Fruit fly (Drosophila melanogaster) whole organism, embryonic: Measurements from ENCODE around the gene Unc-115a.

Experiments
- B-H2 ChIP-seq: fragments of 200-800 bp; sonication (Bioruptor generic); optimal IDR thresholded peaks from 2 replicates; lab custom pipeline; 2018; ENCODE audit warnings: missing biosample characterization, mild to moderate bottlenecking, missing genetic modification characterization
- Bdp1 ChIP-seq: fragments of 200-800 bp; sonication (Bioruptor generic); optimal IDR thresholded peaks from 3 replicates; lab custom pipeline; 2016; ENCODE audit warnings: missing biosample characterization, missing genetic modification characterization
- BtbVII ChIP-seq: fragments of 200-800 bp; sonication (Bioruptor generic); optimal IDR thresholded peaks from 3 replicates; lab custom pipeline; 2017; ENCODE audit warnings: missing biosample characterization, mild to moderate bottlenecking, missing genetic modification characterization
- CG10274 ChIP-seq: fragments of 200-800 bp; sonication (Bioruptor generic); optimal IDR thresholded peaks from 3 replicates; lab custom pipeline; 2017; ENCODE audit warnings: missing biosample characterization, mild to moderate bottlenecking, missing genetic modification characterization
- CG12769 ChIP-seq: fragments of 200-800 bp; sonication (Bioruptor generic); optimal IDR thresholded peaks from 2 replicates; lab custom pipeline; 2019; ENCODE audit warnings: missing biosample characterization, mild to moderate bottlenecking, missing genetic modification characterization, moderate library complexity
- CG13296 ChIP-seq: fragments of 200-800 bp; sonication (Bioruptor generic); optimal IDR thresholded peaks from 3 replicates; lab custom pipeline; 2018; ENCODE audit warnings: missing biosample characterization, mild to moderate bottlenecking, missing genetic modification characterization
- CG15269 ChIP-seq: fragments of 200-800 bp; sonication (Bioruptor generic); optimal IDR thresholded peaks from 2 replicates; lab custom pipeline; 2018; ENCODE audit warnings: missing biosample characterization, mild to moderate bottlenecking, missing genetic modification characterization, moderate library complexity
- CG15601 ChIP-seq: fragments of 200-800 bp; sonication (Bioruptor generic); optimal IDR thresholded peaks from 3 replicates; lab custom pipeline; 2019; ENCODE audit warnings: missing biosample characterization, mild to moderate bottlenecking, missing genetic modification characterization, moderate library complexity
- CG1602 ChIP-seq: fragments of 200-800 bp; sonication (Bioruptor generic); optimal IDR thresholded peaks from 3 replicates; lab custom pipeline; 2016; ENCODE audit warnings: missing biosample characterization, missing genetic modification characterization
- CG1603 ChIP-seq: fragments of 200-800 bp; sonication (Bioruptor generic); optimal IDR thresholded peaks from 2 replicates; lab custom pipeline; 2019; ENCODE audit warnings: missing biosample characterization, mild to moderate bottlenecking, missing genetic modification characterization, moderate library complexity
- CG17568 ChIP-seq: fragments of 200-800 bp; sonication (Bioruptor generic); optimal IDR thresholded peaks from 2 replicates; lab custom pipeline; 2018; ENCODE audit warnings: missing biosample characterization, mild to moderate bottlenecking, missing genetic modification characterization, moderate library complexity
- CG1792 ChIP-seq: fragments of 200-800 bp; sonication (Bioruptor generic); optimal IDR thresholded peaks from 2 replicates; lab custom pipeline; 2016; ENCODE audit warnings: missing biosample characterization, missing genetic modification characterization
- CG2120 ChIP-seq: fragments of 200-800 bp; sonication (Bioruptor generic); optimal IDR thresholded peaks from 3 replicates; lab custom pipeline; 2016; ENCODE audit warnings: missing biosample characterization, missing genetic modification characterization
- CG2678 ChIP-seq: fragments of 200-800 bp; sonication (Bioruptor generic); optimal IDR thresholded peaks from 3 replicates; lab custom pipeline; 2019; ENCODE audit warnings: missing biosample characterization, mild to moderate bottlenecking, missing genetic modification characterization, moderate library complexity
- CG31365 ChIP-seq: fragments of 200-800 bp; sonication (Bioruptor generic); optimal IDR thresholded peaks from 2 replicates; lab custom pipeline; 2018; ENCODE audit warnings: missing biosample characterization, mild to moderate bottlenecking, missing genetic modification characterization
- CG4617 ChIP-seq: fragments of 200-800 bp; sonication (Bioruptor generic); optimal IDR thresholded peaks from 3 replicates; lab custom pipeline; 2016; ENCODE audit warnings: missing biosample characterization, missing genetic modification characterization, borderline replicate concordance
- CG6765 ChIP-seq: fragments of 200-800 bp; sonication (Bioruptor generic); optimal IDR thresholded peaks from 3 replicates; lab custom pipeline; 2017; ENCODE audit warnings: missing biosample characterization, mild to moderate bottlenecking, missing genetic modification characterization
- CG6813 ChIP-seq: fragments of 200-800 bp; sonication (Bioruptor generic); optimal IDR thresholded peaks from 2 replicates; lab custom pipeline; 2017; ENCODE audit warnings: missing biosample characterization, missing genetic modification characterization, mild to moderate bottlenecking, moderate library complexity, missing genetic modification reagents
- CG6854 ChIP-seq: fragments of 200-800 bp; sonication (Bioruptor generic); optimal IDR thresholded peaks from 3 replicates; lab custom pipeline; 2017; ENCODE audit warnings: missing biosample characterization, mild to moderate bottlenecking, missing genetic modification characterization
- CG7987 ChIP-seq: fragments of 200-800 bp; sonication (Bioruptor generic); optimal IDR thresholded peaks from 2 replicates; lab custom pipeline; 2018; ENCODE audit warnings: missing biosample characterization, mild to moderate bottlenecking, missing genetic modification characterization, moderate library complexity
- CG8281 ChIP-seq: fragments of 200-800 bp; sonication (Bioruptor generic); optimal IDR thresholded peaks from 2 replicates; lab custom pipeline; 2018; ENCODE audit warnings: missing biosample characterization, mild to moderate bottlenecking, missing genetic modification characterization, moderate library complexity
- CHES-1-like ChIP-seq: fragments of 200-800 bp; sonication (Bioruptor generic); optimal IDR thresholded peaks from 2 replicates; lab custom pipeline; 2016; ENCODE audit warnings: missing biosample characterization, missing genetic modification characterization
- CoRest ChIP-seq: fragments of 200-800 bp; sonication (Bioruptor generic); optimal IDR thresholded peaks from 3 replicates; lab custom pipeline; 2018; ENCODE audit warnings: missing biosample characterization, mild to moderate bottlenecking, missing genetic modification characterization, moderate library complexity
- Dip3 ChIP-seq: fragments of 200-800 bp; sonication (Bioruptor generic); optimal IDR thresholded peaks from 3 replicates; lab custom pipeline; 2016; ENCODE audit warnings: missing biosample characterization, missing genetic modification characterization
- Eip74EF ChIP-seq, 2 experiments: fragments of 200-800 bp in 1 of 2; fragments of >200 bp in 1 of 2; sonication (Bioruptor generic) in 1 of 2; optimal IDR thresholded peaks; 2 replicates each; lab custom pipeline; 2017 to 2019; ENCODE audit warnings: missing biosample characterization in 2 of 2, missing genetic modification characterization in 2 of 2, mild to moderate bottlenecking in 1 of 2, moderate library complexity in 1 of 2
- Fer1 ChIP-seq: fragments of 200-800 bp; sonication (Bioruptor generic); optimal IDR thresholded peaks from 2 replicates; lab custom pipeline; 2017; ENCODE audit warnings: missing biosample characterization, mild to moderate bottlenecking, missing genetic modification characterization
- Fer3 ChIP-seq: fragments of 200-800 bp; sonication (Bioruptor generic); optimal IDR thresholded peaks from 2 replicates; lab custom pipeline; 2018; ENCODE audit warnings: missing biosample characterization, mild to moderate bottlenecking, missing genetic modification characterization, moderate library complexity
- HHEX ChIP-seq: fragments of 200-800 bp; sonication (Bioruptor generic); optimal IDR thresholded peaks from 3 replicates; lab custom pipeline; 2017; ENCODE audit warnings: missing biosample characterization, mild to moderate bottlenecking, missing genetic modification characterization, missing genetic modification reagents
- HmgZ ChIP-seq: fragments of 200-800 bp; sonication (Bioruptor generic); optimal IDR thresholded peaks from 2 replicates; lab custom pipeline; 2018; ENCODE audit warnings: missing biosample characterization, mild to moderate bottlenecking, missing genetic modification characterization
- Hmr ChIP-seq: fragments of 200-800 bp; sonication (Bioruptor generic); optimal IDR thresholded peaks from 3 replicates; lab custom pipeline; 2017; ENCODE audit warnings: mild to moderate bottlenecking, missing biosample characterization, missing genetic modification reagents, missing genetic modification characterization
- Nf-YB ChIP-seq: fragments of 200-800 bp; sonication (Bioruptor generic); optimal IDR thresholded peaks from 3 replicates; lab custom pipeline; 2019; ENCODE audit warnings: missing biosample characterization, mild to moderate bottlenecking, missing genetic modification characterization, moderate library complexity
- Oli ChIP-seq: fragments of 200-800 bp; sonication (Bioruptor generic); optimal IDR thresholded peaks from 2 replicates; lab custom pipeline; 2018; ENCODE audit warnings: missing biosample characterization, mild to moderate bottlenecking, missing genetic modification characterization, moderate library complexity
- PHDP ChIP-seq: fragments of 200-800 bp; sonication (Bioruptor generic); optimal IDR thresholded peaks from 3 replicates; lab custom pipeline; 2018; ENCODE audit warnings: missing biosample characterization, mild to moderate bottlenecking, missing genetic modification characterization, moderate library complexity
- Sox100B ChIP-seq: fragments of 200-800 bp; sonication (Bioruptor generic); optimal IDR thresholded peaks from 3 replicates; lab custom pipeline; 2018; ENCODE audit warnings: missing biosample characterization, mild to moderate bottlenecking, missing genetic modification characterization
- Sox102F ChIP-seq: fragments of 200-800 bp; sonication (Bioruptor generic); optimal IDR thresholded peaks from 2 replicates; lab custom pipeline; 2018; ENCODE audit warnings: missing biosample characterization, mild to moderate bottlenecking, missing genetic modification characterization, moderate library complexity
- crp ChIP-seq, 2 experiments: fragments of 200-800 bp; sonication (Bioruptor generic); optimal IDR thresholded peaks; 2 replicates in 1 of 2; 3 replicates in 1 of 2; lab custom pipeline; 2017; ENCODE audit warnings: missing biosample characterization in 2 of 2, missing genetic modification characterization in 2 of 2, mild to moderate bottlenecking in 1 of 2, moderate library complexity in 1 of 2
- danr ChIP-seq: fragments of 200-800 bp; sonication (Bioruptor generic); IDR thresholded peaks from 2 replicates; pipeline ENCODE4 v1.3.6; 2022; ENCODE audit warnings: missing biosample characterization, missing genetic modification characterization
- dmrt99B ChIP-seq: fragments of 200-800 bp; sonication (Bioruptor generic); optimal IDR thresholded peaks from 2 replicates; lab custom pipeline; 2018; ENCODE audit warnings: missing biosample characterization, mild to moderate bottlenecking, missing genetic modification characterization, moderate library complexity
- eyg ChIP-seq: fragments of 200-800 bp; sonication (Bioruptor generic); optimal IDR thresholded peaks from 3 replicates; lab custom pipeline; 2016; ENCODE audit warnings: missing biosample characterization, missing genetic modification characterization
- grn ChIP-seq: fragments of 200-800 bp; sonication (Bioruptor generic); optimal IDR thresholded peaks from 3 replicates; lab custom pipeline; 2017; ENCODE audit warnings: missing biosample characterization, missing genetic modification characterization
- her ChIP-seq: fragments of 200-800 bp; sonication (Bioruptor generic); optimal IDR thresholded peaks from 2 replicates; lab custom pipeline; 2016; ENCODE audit warnings: missing biosample characterization, missing genetic modification characterization
- lilli ChIP-seq: fragments of 200-800 bp; sonication (Bioruptor generic); optimal IDR thresholded peaks from 3 replicates; lab custom pipeline; 2016; ENCODE audit warnings: missing biosample characterization, missing genetic modification characterization
- otp ChIP-seq: fragments of 200-800 bp; sonication (Bioruptor generic); IDR thresholded peaks from 3 replicates; pipeline ENCODE4, ENCODE4 v1.3.6; 2022; ENCODE audit warnings: missing biosample characterization, missing genetic modification characterization
- pb ChIP-seq: fragments of 200-800 bp; sonication (Bioruptor generic); optimal IDR thresholded peaks from 3 replicates; lab custom pipeline; 2016; ENCODE audit warnings: missing biosample characterization, missing genetic modification characterization
- run ChIP-seq: fragments of 200-800 bp; sonication (Bioruptor generic); optimal IDR thresholded peaks from 3 replicates; lab custom pipeline; 2018; ENCODE audit warnings: missing biosample characterization, mild to moderate bottlenecking, missing genetic modification characterization
- sd ChIP-seq: fragments of 200-800 bp; sonication (Bioruptor generic); optimal IDR thresholded peaks from 3 replicates; lab custom pipeline; 2018; ENCODE audit warnings: missing biosample characterization, mild to moderate bottlenecking, missing genetic modification characterization, moderate library complexity
- sens ChIP-seq: fragments of 200-800 bp; sonication (Bioruptor generic); peaks from one replicate; lab custom pipeline; 2016; ENCODE audit warnings: missing biosample characterization, missing genetic modification characterization
- trem ChIP-seq: fragments of 200-800 bp; optimal IDR thresholded peaks from 3 replicates; lab custom pipeline; 2019; ENCODE audit warnings: missing biosample characterization, mild to moderate bottlenecking, missing genetic modification characterization, moderate library complexity
- trh ChIP-seq: fragments of 200-800 bp; sonication (Bioruptor generic); optimal IDR thresholded peaks from 2 replicates; lab custom pipeline; 2016; ENCODE audit warnings: missing biosample characterization, missing genetic modification characterization

Gene Unc-115a

dm6 chr3R:9701148-9701703, 4.0 kb downstream of the Unc-115a start (continued):
- TF ChIP-seq CG12769 (tag; lab: Kevin White, UChicago) (peak; percentile 57), CG17568 (GFP tag; lab: Kevin White, UChicago) (peak; percentile 41), sens (peak; percentile 14), her (peak; percentile 38), CG10274 (peak; percentile 32), CG15269 (tag; lab: Kevin White, UChicago) (peak; percentile 33), BtbVII (GFP tag; lab: Kevin White, UChicago) (peak; percentile 31), CG31365 (tag; lab: Kevin White, UChicago) (peak; percentile 20), Nf-YB (peak; percentile 8), CG6813 (peak; percentile 46), otp (GFP tag; lab: Robert Waterston, UW) (no peak), grn (GFP tag; lab: Kevin White, UChicago) (no peak), CG8281 (tag; lab: Kevin White, UChicago) (peak; percentile 1), CG15601 (peak; percentile 4), CG1603 (tag; lab: Kevin White, UChicago) (peak; percentile 13), CG4617 (no peak), HmgZ (tag; lab: Kevin White, UChicago) (peak; percentile 21), sd (peak; percentile 79), CG1792 (GFP tag; lab: Kevin White, UChicago) (peak; percentile 27), Sox102F (GFP tag; lab: Kevin White, UChicago) (peak; percentile 17), Fer1 (peak; percentile 40), Eip74EF (GFP tag; optimal IDR thresholded peaks at IDR 0.05; lab: Kevin White, UChicago) (peak in 1 of 2 experiments; percentile 51), Bdp1 (peak; percentile 5), run (no peak), CHES-1-like (GFP tag; lab: Kevin White, UChicago) (peak; percentile 42), pb (peak; percentile 9), CG7987 (GFP tag; lab: Kevin White, UChicago) (peak; percentile 0), Dip3 (GFP tag; lab: Kevin White, UChicago) (peak; percentile 15), Fer3 (tag; lab: Kevin White, UChicago) (peak; percentile 39), CG13296 (GFP tag; lab: Kevin White, UChicago) (peak; percentile 66), CG2120 (GFP tag; lab: Kevin White, UChicago) (peak; percentile 38), Hmr (peak; percentile 44), eyg (peak; percentile 28), trem (tag; lab: Kevin White, UChicago) (no peak), CG2678 (peak; percentile 46), dmrt99B (peak; percentile 45), HHEX (GFP tag; lab: Kevin White, UChicago) (peak; percentile 67), CG6854 (GFP tag; lab: Kevin White, UChicago) (peak; percentile 22), Oli (tag; lab: Kevin White, UChicago) (peak; percentile 17), lilli (no peak), PHDP (peak; percentile 32), B-H2 (GFP tag; lab: Kevin White, UChicago) (peak; percentile 32), CoRest (tag; lab: Kevin White, UChicago) (peak; percentile 27), CG6765 (GFP tag; lab: Kevin White, UChicago) (peak; percentile 48), crp (GFP tag; optimal IDR thresholded peaks at IDR 0.05; lab: Kevin White, UChicago) (no peak), trh (GFP tag; lab: Kevin White, UChicago) (no peak), danr (GFP tag; lab: Robert Waterston, UW) (no peak), CG1602 (GFP tag; lab: Kevin White, UChicago) (no peak), Sox100B (GFP tag; lab: Kevin White, UChicago) (peak; percentile 31)
